Worm (Caenorhabditis elegans) whole organism, L3 larva: ENCODE results near the gene fbxa-152.

Experiments
- R02D3.7 ChIP-seq: fragments of 150-350 bp; optimal IDR thresholded peaks from 2 replicates; lab custom pipeline; 2014; ENCODE audit warnings: missing biosample characterization, missing genetic modification characterization
- ZK546.5 ChIP-seq: sonication (generic microtip); optimal IDR thresholded peaks from 2 replicates; lab custom pipeline; 2017; ENCODE audit warnings: missing biosample characterization, missing genetic modification characterization
- ama-1 ChIP-seq: fragments of 150-350 bp; optimal IDR thresholded peaks from 2 replicates; lab custom pipeline; 2018
- ceh-16 ChIP-seq: sonication (generic microtip); optimal IDR thresholded peaks from 2 replicates; lab custom pipeline; 2017; ENCODE audit warnings: missing biosample characterization, missing genetic modification characterization
- ceh-82 ChIP-seq: fragments of 150-350 bp; optimal IDR thresholded peaks from 2 replicates; lab custom pipeline; 2014; ENCODE audit warnings: missing biosample characterization, missing genetic modification characterization
- ceh-9 ChIP-seq: sonication (generic microtip); optimal IDR thresholded peaks from 2 replicates; lab custom pipeline; 2018; ENCODE audit warnings: missing biosample characterization, missing genetic modification characterization
- egl-27 ChIP-seq: sonication (generic microtip); optimal IDR thresholded peaks from 4 replicates; lab custom pipeline; 2017; ENCODE audit warnings: missing biosample characterization, missing genetic modification reagents, missing genetic modification characterization
- egl-5 ChIP-seq: fragments of 150-350 bp; optimal IDR thresholded peaks from 2 replicates; lab custom pipeline; 2017; ENCODE audit warnings: missing biosample characterization, missing genetic modification reagents, missing genetic modification characterization, inconsistent platforms
- elt-1 ChIP-seq: fragments of 150-350 bp; optimal IDR thresholded peaks from 2 replicates; lab custom pipeline; 2014; ENCODE audit warnings: missing biosample characterization, missing genetic modification characterization
- elt-3 ChIP-seq, 3 experiments: fragments of 150-350 bp in 1 of 3; sonication (generic microtip) in 2 of 3; optimal IDR thresholded peaks; 2 replicates in 2 of 3; 4 replicates in 1 of 3; lab custom pipeline; 2014 to 2017; ENCODE audit warnings: missing biosample characterization in 3 of 3, missing genetic modification characterization in 3 of 3
- eor-1 ChIP-seq, 2 experiments: fragments of 150-350 bp; optimal IDR thresholded peaks; 2 replicates each; lab custom pipeline; 2014 to 2018; ENCODE audit warnings: missing biosample characterization in 2 of 2, missing genetic modification characterization in 2 of 2
- fkh-10 ChIP-seq: sonication (generic microtip); optimal IDR thresholded peaks from 2 replicates; lab custom pipeline; 2017; ENCODE audit warnings: missing biosample characterization, missing genetic modification reagents, missing genetic modification characterization
- fkh-2 ChIP-seq: fragments of 150-350 bp; optimal IDR thresholded peaks from 2 replicates; lab custom pipeline; 2014; ENCODE audit warnings: missing biosample characterization, missing genetic modification reagents, missing genetic modification characterization
- fos-1 ChIP-seq: fragments of 150-350 bp; optimal IDR thresholded peaks from 2 replicates; lab custom pipeline; 2014; ENCODE audit warnings: missing biosample characterization, missing genetic modification characterization
- hmg-11 ChIP-seq: sonication (generic microtip); optimal IDR thresholded peaks from 2 replicates; lab custom pipeline; 2016; ENCODE audit warnings: missing genetic modification characterization, missing compliant biosample characterization
- lin-39 ChIP-seq: fragments of 150-350 bp; optimal IDR thresholded peaks from 2 replicates; lab custom pipeline; 2018; ENCODE audit warnings: missing biosample characterization, missing genetic modification reagents, missing genetic modification characterization
- lsy-12 ChIP-seq: sonication (generic microtip); optimal IDR thresholded peaks from 2 replicates; lab custom pipeline; 2016; ENCODE audit warnings: mild to moderate bottlenecking, missing genetic modification characterization, missing compliant biosample characterization
- mml-1 ChIP-seq: fragments of 150-350 bp; sonication (generic microtip); optimal IDR thresholded peaks from 3 replicates; lab custom pipeline; 2014; ENCODE audit warnings: missing biosample characterization, missing genetic modification characterization
- nfya-1 ChIP-seq: sonication (generic microtip); optimal IDR thresholded peaks from 2 replicates; lab custom pipeline; 2017; ENCODE audit warnings: missing genetic modification characterization, mild to moderate bottlenecking, missing compliant biosample characterization, antibody characterized with exemption, moderate library complexity; ENCODE audit not compliant: insufficient read depth
- nhr-12 ChIP-seq: fragments of 150-350 bp; optimal IDR thresholded peaks from 2 replicates; lab custom pipeline; 2014; ENCODE audit warnings: missing biosample characterization, missing genetic modification characterization
- nhr-23 ChIP-seq: fragments of 150-350 bp; optimal IDR thresholded peaks from 2 replicates; lab custom pipeline; 2014; ENCODE audit warnings: missing biosample characterization, missing genetic modification reagents, missing genetic modification characterization
- nhr-25 ChIP-seq: sonication (generic microtip); optimal IDR thresholded peaks from 2 replicates; lab custom pipeline; 2017; ENCODE audit warnings: missing biosample characterization, missing genetic modification characterization
- nhr-28 ChIP-seq: fragments of 150-350 bp; optimal IDR thresholded peaks from 2 replicates; lab custom pipeline; 2014; ENCODE audit warnings: missing biosample characterization, missing genetic modification characterization
- nhr-43 ChIP-seq: sonication (generic microtip); optimal IDR thresholded peaks from 2 replicates; lab custom pipeline; 2016; ENCODE audit warnings: mild to moderate bottlenecking, missing genetic modification characterization, missing compliant biosample characterization; ENCODE audit not compliant: poor library complexity, severe bottlenecking
- nhr-76 ChIP-seq: fragments of 150-350 bp; sonication (generic microtip); optimal IDR thresholded peaks from 5 replicates; lab custom pipeline; 2014; ENCODE audit warnings: missing biosample characterization, missing genetic modification characterization
- nhr-77 ChIP-seq: fragments of 150-350 bp; optimal IDR thresholded peaks from 2 replicates; lab custom pipeline; 2014; ENCODE audit warnings: missing biosample characterization, missing genetic modification characterization
- pha-4 ChIP-seq: fragments of 150-350 bp; optimal IDR thresholded peaks from 2 replicates; lab custom pipeline; 2014; ENCODE audit warnings: missing biosample characterization, missing genetic modification reagents, missing genetic modification characterization
- pqm-1 ChIP-seq: fragments of 150-350 bp; optimal IDR thresholded peaks from 2 replicates; lab custom pipeline; 2017; ENCODE audit warnings: missing biosample characterization, missing genetic modification characterization, inconsistent platforms
- sea-2 ChIP-seq: fragments of 150-350 bp; sonication (generic microtip); optimal IDR thresholded peaks from 4 replicates; lab custom pipeline; 2014; ENCODE audit warnings: missing biosample characterization, missing genetic modification reagents, missing genetic modification characterization
- skn-1 ChIP-seq: fragments of 150-350 bp; optimal IDR thresholded peaks from 2 replicates; lab custom pipeline; 2014; ENCODE audit warnings: missing biosample characterization, missing genetic modification characterization
- snpc-4 ChIP-seq: fragments of 150-350 bp; optimal IDR thresholded peaks from 2 replicates; lab custom pipeline; 2014; ENCODE audit warnings: missing biosample characterization, missing genetic modification characterization
- unc-39 ChIP-seq: sonication (generic microtip); optimal IDR thresholded peaks from 4 replicates; lab custom pipeline; 2017; ENCODE audit warnings: missing biosample characterization, missing genetic modification characterization
- unc-62 ChIP-seq: fragments of 150-350 bp; sonication (generic microtip); optimal IDR thresholded peaks from 4 replicates; lab custom pipeline; 2014; ENCODE audit warnings: missing biosample characterization, missing genetic modification reagents, missing genetic modification characterization

fbxa-152 gene

DNA sequence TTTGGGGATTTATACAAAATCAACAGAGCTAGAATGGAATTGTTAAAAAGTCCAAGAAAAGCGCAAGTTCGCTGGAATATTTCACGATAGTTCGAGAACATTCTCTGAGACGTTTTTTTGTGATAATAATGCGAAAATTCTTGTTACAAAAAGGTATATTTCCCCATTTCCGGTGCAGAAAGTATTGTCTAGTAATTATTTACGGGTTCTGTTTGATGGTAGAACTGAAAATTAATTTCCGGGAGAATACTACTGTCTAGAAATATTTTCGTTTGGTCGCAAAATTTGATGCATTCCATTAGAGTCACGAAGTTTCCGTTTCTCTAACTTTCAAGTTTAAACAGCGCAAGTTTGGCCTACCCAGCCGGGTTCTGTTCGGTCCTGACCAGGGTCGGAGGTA, 27.4 kb upstream of the fbxa-152 start, which contains the start of gene str-248:
Gene str-248, minus strand, starts transcription at position 101 of the 400 bp plus-strand sequence.
- TF ChIP-seq fkh-10 (GFP tag; lab: Kevin White, UChicago) (no peak), nhr-12 (tag; lab: Kevin White, UChicago) (no peak), nhr-77 (tag; lab: Kevin White, UChicago) (no peak), sea-2 (GFP tag; lab: Kevin White, UChicago) (no peak), skn-1 (tag; lab: Kevin White, UChicago) (no peak), hmg-11 (no peak), nhr-76 (tag; lab: Kevin White, UChicago) (no peak), ama-1 (lab: Kevin White, UChicago) (no peak)

DNA sequence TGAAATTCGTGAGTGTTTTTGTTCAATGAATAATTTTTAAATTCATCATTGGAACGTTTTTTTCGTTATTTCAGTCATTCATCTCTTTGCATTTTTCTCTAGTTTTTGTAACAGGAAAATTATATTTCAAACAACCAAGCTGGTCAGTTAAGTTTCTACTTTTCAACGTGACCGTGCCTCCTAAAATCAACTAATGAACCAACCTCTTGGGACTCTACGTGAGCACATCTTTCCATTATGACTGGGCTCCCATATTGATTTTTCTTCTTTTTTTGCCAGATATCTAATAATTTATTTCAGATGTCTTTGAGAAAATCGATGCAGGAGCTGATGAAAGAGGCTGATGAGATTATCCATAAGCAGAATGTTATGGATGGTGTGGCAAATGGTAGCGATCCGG, 23.4 kb upstream of the fbxa-152 start, which contains the start of gene C55A1.11:
Gene C55A1.11, plus strand, starts transcription at position 301 of the 400 bp plus-strand sequence.
- no peak for TF ChIP-seq nhr-12 (tag; lab: Kevin White, UChicago)
- TF ChIP-seq lsy-12 (tag; lab: Kevin White, UChicago), result no peak
- TF ChIP-seq nhr-43 (tag; lab: Kevin White, UChicago), result no peak
- no peak for TF ChIP-seq egl-27 (tag; lab: Kevin White, UChicago)
- TF ChIP-seq ceh-82 (tag; lab: Kevin White, UChicago), result no peak
- no peak for TF ChIP-seq ama-1 (lab: Kevin White, UChicago)
- no peak for TF ChIP-seq mml-1 (tag; lab: Kevin White, UChicago)
- TF ChIP-seq elt-1 (tag; lab: Kevin White, UChicago), result no peak
- no peak for TF ChIP-seq lin-39 (tag; lab: Kevin White, UChicago)
- no peak for TF ChIP-seq nhr-25 (tag; lab: Kevin White, UChicago)
- no peak for TF ChIP-seq unc-39
- no peak for TF ChIP-seq snpc-4 (tag; lab: Kevin White, UChicago)
- no peak for TF ChIP-seq sea-2 (GFP tag; lab: Kevin White, UChicago)
- no peak for TF ChIP-seq eor-1 (tag; optimal IDR thresholded peaks at IDR 0.05; lab: Kevin White, UChicago)

DNA sequence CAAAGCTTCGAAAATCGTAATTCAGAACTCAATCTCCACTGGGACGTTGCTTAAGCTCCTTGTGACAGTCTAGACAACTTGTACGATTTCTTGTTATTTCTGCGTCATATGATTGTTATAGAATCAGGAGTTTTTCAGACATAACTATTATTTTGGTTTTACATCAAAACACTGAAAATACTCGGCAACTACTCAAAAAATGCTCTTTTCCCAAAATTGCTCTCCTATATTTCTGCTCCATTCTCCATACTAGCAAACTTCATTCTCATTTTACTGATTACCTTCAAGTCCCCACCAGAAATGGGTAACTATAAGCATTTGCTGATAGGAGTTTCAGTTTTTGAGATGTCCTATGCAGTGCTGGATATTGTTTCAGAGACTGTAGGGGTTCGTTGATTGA, 19.4 kb upstream of the fbxa-152 start, which contains the start of gene C55A1.1:
Gene C55A1.1, plus strand, starts transcription at position 301 of the 400 bp plus-strand sequence.
- TF ChIP-seq lin-39 (tag; lab: Kevin White, UChicago) (no peak), R02D3.7 (tag; lab: Kevin White, UChicago) (no peak), nhr-23 (no peak), fos-1 (tag; lab: Kevin White, UChicago) (no peak), eor-1 (tag; optimal IDR thresholded peaks at IDR 0.05; lab: Kevin White, UChicago) (no peak), ZK546.5 (tag; lab: Kevin White, UChicago) (no peak), elt-3 (tag; optimal IDR thresholded peaks at IDR 0.05; lab: Kevin White, UChicago) (no peak), skn-1 (tag; lab: Kevin White, UChicago) (no peak), hmg-11 (no peak), nhr-28 (tag; lab: Kevin White, UChicago) (no peak), unc-39 (no peak), nfya-1 (no peak), unc-62 (GFP tag; lab: Kevin White, UChicago) (no peak), nhr-12 (tag; lab: Kevin White, UChicago) (no peak), fkh-10 (GFP tag; lab: Kevin White, UChicago) (no peak)

DNA sequence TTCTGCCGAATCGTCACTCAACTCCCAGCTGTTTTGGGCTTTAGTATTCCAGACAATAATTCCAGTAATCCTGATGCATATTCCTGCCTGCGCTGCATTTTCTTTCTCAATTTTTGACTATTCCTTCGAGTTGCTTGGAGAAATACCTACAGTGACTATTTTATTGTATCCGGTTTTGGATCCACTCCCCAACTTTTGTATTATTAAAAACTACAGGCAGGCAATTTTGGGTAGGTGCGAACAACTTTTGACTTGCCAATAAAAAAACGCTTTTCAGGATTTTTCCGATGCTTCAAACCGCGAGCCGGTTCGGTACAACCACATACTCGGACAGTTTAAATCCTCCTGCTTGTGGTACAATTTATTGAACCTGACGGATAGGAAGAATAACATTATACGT, 12.4 kb upstream of the fbxa-152 start:
- no peak for TF ChIP-seq ZK546.5 (tag; lab: Kevin White, UChicago)

DNA sequence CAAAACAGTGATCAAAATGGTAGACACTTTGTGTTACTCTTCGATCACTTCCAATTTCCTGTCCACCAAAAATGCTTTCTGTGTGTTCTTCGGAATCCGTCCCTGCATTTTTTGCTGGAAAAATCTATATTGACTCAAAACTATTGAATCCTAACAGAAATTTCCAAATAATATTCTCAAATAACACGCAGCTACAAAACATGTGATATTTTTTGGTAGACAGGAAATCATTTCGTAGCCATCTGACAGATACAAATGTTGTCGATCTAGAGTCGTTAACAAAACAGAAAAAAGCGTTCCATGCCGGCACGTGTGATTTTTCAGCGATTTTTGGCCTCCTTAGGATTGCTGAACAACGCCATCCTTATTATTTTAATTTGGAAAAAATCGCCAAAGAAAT, 10.7 kb upstream of the fbxa-152 start, which contains the start of gene str-263:
Gene str-263, plus strand, starts transcription at position 301 of the 400 bp plus-strand sequence.
- TF ChIP-seq sea-2 (GFP tag; lab: Kevin White, UChicago) (no peak), nhr-77 (tag; lab: Kevin White, UChicago) (no peak), pqm-1 (tag; lab: Kevin White, UChicago) (no peak), fkh-2 (tag; lab: Kevin White, UChicago) (no peak), ceh-9 (no peak), nhr-43 (tag; lab: Kevin White, UChicago) (no peak), pha-4 (tag; lab: Kevin White, UChicago) (no peak), unc-62 (GFP tag; lab: Kevin White, UChicago) (no peak), egl-5 (tag; lab: Kevin White, UChicago) (no peak), ceh-16 (tag; lab: Kevin White, UChicago) (no peak), skn-1 (tag; lab: Kevin White, UChicago) (no peak), lin-39 (tag; lab: Kevin White, UChicago) (no peak), nhr-76 (tag; lab: Kevin White, UChicago) (no peak)
- TF ChIP-seq, all 47 proteins: peak for 0
